Worm (Caenorhabditis elegans): Measurements from ENCODE around the gene rnp-1.

ce11 chrV:12153784-12154183 is 38.3 kb upstream of the rnp-1 start:
- TF ChIP-seq mec-3 (tag; optimal IDR thresholded peaks at IDR 0.05; ENCODE audit: borderline replicate concordance) = no peak
- TF ChIP-seq pag-3 (tag; optimal IDR thresholded peaks at IDR 0.05; ENCODE audit: borderline replicate concordance) = no peak
- no peak for TF ChIP-seq lin-11 (tag; optimal IDR thresholded peaks at IDR 0.05)
- no peak for TF ChIP-seq ttx-3 (tag; optimal IDR thresholded peaks at IDR 0.05)
- no peak for TF ChIP-seq fkh-10 (GFP tag; optimal IDR thresholded peaks at IDR 0.05)
- TF ChIP-seq che-1 (tag; optimal IDR thresholded peaks at IDR 0.05) = no peak
- TF ChIP-seq ceh-45 (GFP tag; IDR thresholded peaks at IDR 0.05) = no peak
- TF ChIP-seq nhr-11 (tag; optimal IDR thresholded peaks at IDR 0.05) = no peak
- no peak for TF ChIP-seq elt-2 (tag; optimal IDR thresholded peaks at IDR 0.05)
- no peak for TF ChIP-seq madf-2 (tag; optimal IDR thresholded peaks at IDR 0.05)

Data from whole organism, late embryonic.